Worm (Caenorhabditis elegans) whole organism, L3 larva: ENCODE measurements around the gene ced-11.
A peak's percentile ranks its signal among the peaks of the same experiment; 100 is the strongest.

Source experiments
- ZK546.5 ChIP-seq: sonication (generic microtip); optimal IDR thresholded peaks from 2 replicates; lab custom pipeline; 2017; ENCODE audit warnings: missing biosample characterization, missing genetic modification characterization
- aly-2 ChIP-seq: fragments of 150-350 bp; optimal IDR thresholded peaks from 2 replicates; lab custom pipeline; 2014; ENCODE audit warnings: missing biosample characterization, missing genetic modification characterization
- ama-1 ChIP-seq: fragments of 150-350 bp; optimal IDR thresholded peaks from 2 replicates; lab custom pipeline; 2018
- ceh-28 ChIP-seq: fragments of 150-350 bp; optimal IDR thresholded peaks from 2 replicates; lab custom pipeline; 2014; ENCODE audit warnings: missing biosample characterization, missing genetic modification reagents, missing genetic modification characterization
- ceh-9 ChIP-seq: sonication (generic microtip); optimal IDR thresholded peaks from 2 replicates; lab custom pipeline; 2018; ENCODE audit warnings: missing biosample characterization, missing genetic modification characterization
- daf-12 ChIP-seq: fragments of 150-350 bp; optimal IDR thresholded peaks from 2 replicates; lab custom pipeline; 2014; ENCODE audit warnings: missing biosample characterization, missing genetic modification reagents, missing genetic modification characterization
- elt-1 ChIP-seq: fragments of 150-350 bp; optimal IDR thresholded peaks from 2 replicates; lab custom pipeline; 2014; ENCODE audit warnings: missing biosample characterization, missing genetic modification characterization
- elt-2 ChIP-seq: sonication (generic microtip); optimal IDR thresholded peaks from 2 replicates; lab custom pipeline; 2016; ENCODE audit warnings: missing genetic modification reagents, mild to moderate bottlenecking, missing genetic modification characterization, missing compliant biosample characterization
- elt-3 ChIP-seq, 3 experiments: fragments of 150-350 bp in 1 of 3; sonication (generic microtip) in 2 of 3; optimal IDR thresholded peaks; 2 replicates in 2 of 3; 4 replicates in 1 of 3; lab custom pipeline; 2014 to 2017; ENCODE audit warnings: missing biosample characterization in 3 of 3, missing genetic modification characterization in 3 of 3
- eor-1 ChIP-seq, 2 experiments: fragments of 150-350 bp; optimal IDR thresholded peaks; 2 replicates each; lab custom pipeline; 2014 to 2018; ENCODE audit warnings: missing biosample characterization in 2 of 2, missing genetic modification characterization in 2 of 2
- fkh-10 ChIP-seq: sonication (generic microtip); optimal IDR thresholded peaks from 2 replicates; lab custom pipeline; 2017; ENCODE audit warnings: missing biosample characterization, missing genetic modification reagents, missing genetic modification characterization
- fkh-2 ChIP-seq: fragments of 150-350 bp; optimal IDR thresholded peaks from 2 replicates; lab custom pipeline; 2014; ENCODE audit warnings: missing biosample characterization, missing genetic modification reagents, missing genetic modification characterization
- fos-1 ChIP-seq: fragments of 150-350 bp; optimal IDR thresholded peaks from 2 replicates; lab custom pipeline; 2014; ENCODE audit warnings: missing biosample characterization, missing genetic modification characterization
- jun-1 ChIP-seq: fragments of 150-350 bp; optimal IDR thresholded peaks from 2 replicates; lab custom pipeline; 2014; ENCODE audit warnings: missing biosample characterization, missing genetic modification reagents, missing genetic modification characterization
- lin-15B ChIP-seq: fragments of 150-350 bp; optimal IDR thresholded peaks from 2 replicates; lab custom pipeline; 2014; ENCODE audit warnings: missing biosample characterization, missing genetic modification characterization
- lin-39 ChIP-seq: fragments of 150-350 bp; optimal IDR thresholded peaks from 2 replicates; lab custom pipeline; 2018; ENCODE audit warnings: missing biosample characterization, missing genetic modification reagents, missing genetic modification characterization
- lsy-12 ChIP-seq: sonication (generic microtip); optimal IDR thresholded peaks from 2 replicates; lab custom pipeline; 2016; ENCODE audit warnings: mild to moderate bottlenecking, missing genetic modification characterization, missing compliant biosample characterization
- mml-1 ChIP-seq: fragments of 150-350 bp; sonication (generic microtip); optimal IDR thresholded peaks from 3 replicates; lab custom pipeline; 2014; ENCODE audit warnings: missing biosample characterization, missing genetic modification characterization
- nhr-237 ChIP-seq: fragments of 150-350 bp; optimal IDR thresholded peaks from 2 replicates; lab custom pipeline; 2014; ENCODE audit warnings: missing biosample characterization, missing genetic modification characterization
- nhr-25 ChIP-seq: sonication (generic microtip); optimal IDR thresholded peaks from 2 replicates; lab custom pipeline; 2017; ENCODE audit warnings: missing biosample characterization, missing genetic modification characterization
- nhr-28 ChIP-seq: fragments of 150-350 bp; optimal IDR thresholded peaks from 2 replicates; lab custom pipeline; 2014; ENCODE audit warnings: missing biosample characterization, missing genetic modification characterization
- nhr-43 ChIP-seq: sonication (generic microtip); optimal IDR thresholded peaks from 2 replicates; lab custom pipeline; 2016; ENCODE audit warnings: mild to moderate bottlenecking, missing genetic modification characterization, missing compliant biosample characterization; ENCODE audit not compliant: poor library complexity, severe bottlenecking
- nhr-67 ChIP-seq: fragments of 150-350 bp; optimal IDR thresholded peaks from 2 replicates; lab custom pipeline; 2014; ENCODE audit warnings: missing biosample characterization, missing genetic modification characterization
- pha-4 ChIP-seq: fragments of 150-350 bp; optimal IDR thresholded peaks from 2 replicates; lab custom pipeline; 2014; ENCODE audit warnings: missing biosample characterization, missing genetic modification reagents, missing genetic modification characterization
- pqm-1 ChIP-seq: fragments of 150-350 bp; optimal IDR thresholded peaks from 2 replicates; lab custom pipeline; 2017; ENCODE audit warnings: missing biosample characterization, missing genetic modification characterization, inconsistent platforms
- sea-2 ChIP-seq: fragments of 150-350 bp; sonication (generic microtip); optimal IDR thresholded peaks from 4 replicates; lab custom pipeline; 2014; ENCODE audit warnings: missing biosample characterization, missing genetic modification reagents, missing genetic modification characterization
- skn-1 ChIP-seq: fragments of 150-350 bp; optimal IDR thresholded peaks from 2 replicates; lab custom pipeline; 2014; ENCODE audit warnings: missing biosample characterization, missing genetic modification characterization
- tbx-2 ChIP-seq: sonication (generic microtip); optimal IDR thresholded peaks from 2 replicates; lab custom pipeline; 2016; ENCODE audit warnings: mild to moderate bottlenecking, missing genetic modification characterization, missing compliant biosample characterization
- unc-39 ChIP-seq: sonication (generic microtip); optimal IDR thresholded peaks from 4 replicates; lab custom pipeline; 2017; ENCODE audit warnings: missing biosample characterization, missing genetic modification characterization
- ztf-11 ChIP-seq: fragments of 150-350 bp; optimal IDR thresholded peaks from 2 replicates; lab custom pipeline; 2014; ENCODE audit warnings: missing biosample characterization, missing genetic modification characterization
- ztf-4 ChIP-seq: fragments of 150-350 bp; optimal IDR thresholded peaks from 2 replicates; lab custom pipeline; 2014; ENCODE audit warnings: missing biosample characterization, missing genetic modification characterization

Gene ced-11

ce11 chrIII:9103643-9104042, 15.7 kb upstream of the ced-11 start, which contains the start of gene dos-1:
Gene dos-1 (plus strand): TSS chrIII:9103943.
- TF ChIP-seq ZK546.5 (tag; lab: Kevin White, UChicago) = no peak
- TF ChIP-seq mml-1 = no peak
- no peak for TF ChIP-seq fkh-10 (GFP tag; lab: Kevin White, UChicago)
- TF ChIP-seq fos-1 = no peak
- TF ChIP-seq daf-12 (tag; lab: Kevin White, UChicago) = no peak
- no peak for TF ChIP-seq elt-1 (tag; lab: Kevin White, UChicago)
- no peak for TF ChIP-seq ceh-9 (tag; lab: Kevin White, UChicago)
- TF ChIP-seq ztf-11 (tag; lab: Kevin White, UChicago) = no peak

DNA sequence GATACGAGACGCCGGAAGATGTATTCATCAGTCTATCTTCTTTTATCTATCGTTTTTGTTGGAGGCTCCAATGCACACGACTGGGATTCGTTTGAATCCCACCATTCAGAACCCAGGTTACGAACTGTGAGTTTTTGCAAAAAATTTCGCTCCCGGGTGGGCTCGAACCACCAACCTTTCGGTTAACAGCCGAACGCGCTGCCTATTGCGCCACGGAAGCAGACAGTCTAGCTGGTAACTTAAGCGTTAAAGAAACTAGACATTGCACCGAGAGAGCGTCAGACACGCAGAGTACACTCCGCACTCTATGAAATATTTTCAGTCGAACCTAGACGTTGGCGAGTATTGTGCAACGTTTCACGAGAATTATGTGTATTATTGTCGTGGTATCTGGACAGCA, 15.3 kb upstream of the ced-11 start:
- TF ChIP-seq skn-1 (peak; percentile 17), elt-2 (tag; lab: Kevin White, UChicago) (peak; percentile 34), nhr-25 (tag; lab: Kevin White, UChicago) (peak; percentile 9), ama-1 (lab: Kevin White, UChicago) (peak; percentile 30), lsy-12 (tag; lab: Kevin White, UChicago) (peak; percentile 15), ztf-4 (tag; lab: Kevin White, UChicago) (no peak), elt-3 (tag; optimal IDR thresholded peaks at IDR 0.05; lab: Kevin White, UChicago) (no peak), fkh-2 (tag; lab: Kevin White, UChicago) (no peak), tbx-2 (no peak), lin-39 (peak; percentile 19), pqm-1 (tag; lab: Kevin White, UChicago) (peak; percentile 26), nhr-43 (tag; lab: Kevin White, UChicago) (peak; percentile 24), sea-2 (no peak), fkh-10 (GFP tag; lab: Kevin White, UChicago) (no peak)

ce11 chrIII:9105653-9106052, 13.7 kb upstream of the ced-11 start:
- TF ChIP-seq nhr-237 (no peak), nhr-28 (no peak), daf-12 (tag; lab: Kevin White, UChicago) (no peak), nhr-25 (tag; lab: Kevin White, UChicago) (no peak), ceh-28 (tag; lab: Kevin White, UChicago) (no peak), sea-2 (no peak), tbx-2 (no peak)

DNA sequence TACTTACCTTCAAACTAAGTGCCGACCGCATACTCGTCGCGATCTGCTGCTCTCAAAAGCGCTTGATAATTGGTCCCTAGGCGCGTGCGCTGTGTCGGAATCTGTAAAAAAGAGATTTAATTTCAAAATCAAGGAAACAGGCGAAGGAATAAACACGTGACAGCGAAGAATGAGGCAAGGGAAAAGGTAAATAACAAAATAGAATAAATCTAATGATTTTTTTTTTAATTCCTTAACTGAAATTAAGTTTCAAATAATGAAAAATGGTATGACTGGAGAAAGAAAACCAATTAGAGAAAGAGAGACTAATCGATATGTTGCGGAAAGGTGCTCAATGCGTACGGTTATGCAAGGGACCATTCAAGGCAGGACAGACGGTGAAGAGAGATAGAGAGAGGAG, 10.2 kb upstream of the ced-11 start, which contains the start of gene cya-1:
TSS of gene cya-1 (minus strand) at position 101 of the 400 bp plus-strand sequence.
- TF ChIP-seq unc-39 (tag; lab: Kevin White, UChicago) (no peak), ztf-4 (tag; lab: Kevin White, UChicago) (no peak), fkh-2 (tag; lab: Kevin White, UChicago) (no peak), daf-12 (tag; lab: Kevin White, UChicago) (no peak), eor-1 (tag; optimal IDR thresholded peaks at IDR 0.05; lab: Kevin White, UChicago) (no peak), pha-4 (tag; lab: Kevin White, UChicago) (no peak), jun-1 (tag; lab: Kevin White, UChicago) (no peak), tbx-2 (no peak), fos-1 (no peak), ztf-11 (tag; lab: Kevin White, UChicago) (no peak), lin-39 (no peak)

- TF ChIP-seq aly-2 (tag; lab: Kevin White, UChicago) (no peak), lin-15B (tag; lab: Kevin White, UChicago) (no peak), nhr-67 (tag; lab: Kevin White, UChicago) (no peak), nhr-237 (no peak)
Observed at ce11 chrIII:9109726-9110125, 9.6 kb upstream of the ced-11 start.

DNA sequence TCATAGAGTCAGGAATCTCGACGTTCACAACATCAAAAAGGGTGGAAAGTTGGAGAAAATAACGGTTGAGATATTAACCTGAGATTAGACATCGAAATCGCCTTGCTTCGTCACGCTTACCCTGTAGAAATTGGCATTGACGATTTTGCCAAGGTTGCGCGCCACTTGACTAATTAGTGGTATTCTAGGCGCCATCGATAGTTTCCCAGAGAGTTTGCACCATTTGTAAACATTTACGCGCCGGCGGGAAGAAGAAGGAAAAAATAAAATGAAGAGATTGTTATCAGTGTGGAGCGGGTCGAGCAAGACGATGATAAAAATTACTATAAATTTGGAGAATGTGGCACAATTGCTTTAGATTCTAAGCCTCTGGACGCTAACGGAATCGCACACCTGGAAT, 9.1 kb upstream of the ced-11 start:
- TF ChIP-seq sea-2 (no peak), nhr-25 (tag; lab: Kevin White, UChicago) (peak; percentile 17), elt-2 (tag; lab: Kevin White, UChicago) (peak; percentile 46), elt-1 (tag; lab: Kevin White, UChicago) (no peak), skn-1 (no peak)
- TF ChIP-seq, all 47 proteins: peak for 2
